Worm (Caenorhabditis elegans): Measurements from ENCODE around the gene dmd-4.

The dmd-4 gene

DNA sequence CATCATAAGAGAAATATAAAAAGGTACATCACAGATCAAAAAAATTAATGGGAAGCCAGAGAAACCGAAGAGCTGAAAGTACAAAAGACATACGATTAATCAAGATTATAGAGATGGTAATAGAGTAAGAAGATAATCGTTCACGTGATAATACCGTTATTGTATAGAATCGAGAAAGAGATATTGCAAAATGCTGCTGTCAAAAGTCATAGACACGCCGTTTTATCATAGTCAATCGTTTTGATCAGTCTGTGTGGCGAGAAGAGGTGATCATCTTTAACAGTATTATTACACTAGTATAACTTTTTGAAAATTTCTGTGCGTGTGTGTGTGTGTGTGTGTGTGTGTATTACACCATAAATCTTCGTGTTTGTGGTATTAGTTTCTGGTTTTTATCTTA, 32.7 kb upstream of the dmd-4 start (continued):
- TF ChIP-seq dsc-1 (tag; optimal IDR thresholded peaks at IDR 0.05), result no peak
- TF ChIP-seq nhr-85 (tag), result peak; percentile 90
- TF ChIP-seq unc-86 (tag; optimal IDR thresholded peaks at IDR 0.05), result no peak
- TF ChIP-seq ceh-88 (GFP tag; IDR thresholded peaks at IDR 0.05), result no peak
- no peak for TF ChIP-seq C04F5.9 (tag; optimal IDR thresholded peaks at IDR 0.05)
- TF ChIP-seq lin-13 (GFP tag; optimal IDR thresholded peaks at IDR 0.05), result no peak
- TF ChIP-seq unc-98 (GFP tag; IDR thresholded peaks at IDR 0.05), result no peak

DNA sequence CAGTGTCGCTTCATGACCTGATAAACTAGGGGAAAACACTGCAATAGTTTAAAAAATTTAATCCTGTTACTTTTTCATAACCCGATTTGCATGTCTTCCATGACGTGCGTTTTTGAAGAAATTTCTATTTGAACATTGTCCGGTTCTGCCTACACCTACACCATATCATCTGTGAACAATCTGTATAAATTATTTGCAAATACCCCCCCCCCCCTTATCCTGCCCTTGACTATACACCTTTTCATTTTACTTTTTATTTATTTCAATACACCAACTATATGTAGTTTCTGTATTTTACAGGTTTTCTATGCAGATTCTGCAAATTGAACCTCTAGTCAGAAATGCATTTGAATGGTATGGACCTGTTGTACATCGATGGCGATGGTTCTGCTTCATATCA, 26.5 kb upstream of the dmd-4 start, which contains the start of gene daf-6:
TSS of gene daf-6 (plus strand) at position 301 of the 400 bp plus-strand sequence.
- TF ChIP-seq lin-15B (tag; optimal IDR thresholded peaks at IDR 0.05) (no peak), fos-1 (tag; optimal IDR thresholded peaks at IDR 0.05) (no peak), efl-1 (optimal IDR thresholded peaks at IDR 0.05) (no peak), efl-1 (GFP tag; optimal IDR thresholded peaks at IDR 0.05 in 1 of 2) (peak in 1 of 2 experiments; percentile 84)

DNA sequence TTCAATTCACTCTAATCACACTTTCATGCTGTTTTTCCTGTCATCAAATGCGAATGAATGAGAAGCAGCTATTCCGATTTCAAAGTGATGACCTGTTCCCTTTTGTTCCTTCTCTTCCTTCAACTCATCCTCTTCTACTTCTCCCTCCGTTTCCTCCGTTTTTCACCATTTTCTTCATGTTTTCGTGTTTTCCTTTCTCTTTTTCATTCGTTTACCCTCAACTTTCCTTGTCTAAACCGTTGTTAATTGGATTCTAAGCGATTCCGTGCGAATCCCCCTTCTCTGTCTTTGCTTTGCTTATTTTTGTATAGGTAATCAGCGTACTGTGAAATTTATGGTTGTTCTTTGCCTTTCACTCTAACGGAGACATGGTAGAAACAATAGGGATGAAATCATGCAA, 24.2 kb upstream of the dmd-4 start:
- TF ChIP-seq unc-30 (tag; optimal IDR thresholded peaks at IDR 0.05) (no peak), mef-2 (tag; optimal IDR thresholded peaks at IDR 0.05) (no peak), sox-4 (tag; optimal IDR thresholded peaks at IDR 0.05) (no peak), C34B4.2 (tag; optimal IDR thresholded peaks at IDR 0.05) (no peak), elt-3 (tag; optimal IDR thresholded peaks at IDR 0.05) (peak in 1 of 6 experiments; percentile 32), blmp-1 (tag; optimal IDR thresholded peaks at IDR 0.05) (peak; percentile 88), efl-1 (optimal IDR thresholded peaks at IDR 0.05) (no peak), efl-1 (GFP tag; optimal IDR thresholded peaks at IDR 0.05 in 1 of 2) (no peak)

DNA sequence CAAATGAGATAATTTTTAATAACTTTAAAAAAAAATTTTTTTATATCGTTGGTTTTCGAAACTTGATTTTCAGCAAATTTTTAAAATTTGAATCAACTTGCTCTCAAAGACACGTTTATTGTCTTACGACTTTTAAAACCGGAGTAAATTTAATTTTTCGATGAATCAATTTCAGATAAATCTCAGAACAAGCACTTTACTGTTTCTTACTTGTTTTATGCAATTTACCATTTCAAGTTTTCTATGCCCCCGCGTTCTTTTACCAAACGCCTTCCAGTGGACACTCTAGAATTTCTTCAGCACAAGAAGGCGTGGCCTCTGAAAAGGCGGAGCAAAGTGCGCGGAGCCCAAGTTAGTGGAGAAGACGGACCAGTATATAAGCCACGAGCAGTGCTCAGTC, 19.5 kb upstream of the dmd-4 start, which contains the start of gene flp-8:
TSS of gene flp-8 (plus strand) at position 301 of the 400 bp plus-strand sequence.
- TF ChIP-seq ama-1 (optimal IDR thresholded peaks at IDR 0.05) (no peak), mab-9 (GFP tag; IDR thresholded peaks at IDR 0.05) (no peak), ces-1 (GFP tag; optimal IDR thresholded peaks at IDR 0.05) (no peak), dsc-1 (tag; optimal IDR thresholded peaks at IDR 0.05) (no peak), nhr-12 (tag; optimal IDR thresholded peaks at IDR 0.05) (no peak), nhr-19 (GFP tag; conservative IDR thresholded peaks at IDR 0.05) (no peak), isw-1 (GFP tag; IDR thresholded peaks at IDR 0.05) (no peak), egl-13 (tag; optimal IDR thresholded peaks at IDR 0.05) (no peak), ceh-63 (GFP tag; optimal IDR thresholded peaks at IDR 0.05) (no peak), lir-3 (tag; optimal IDR thresholded peaks at IDR 0.05; ENCODE audit: poor library complexity) (no peak), pqm-1 (tag; optimal IDR thresholded peaks at IDR 0.05) (no peak), zip-4 (GFP tag; optimal IDR thresholded peaks at IDR 0.05) (no peak), unc-62 (GFP tag; optimal IDR thresholded peaks at IDR 0.05) (no peak), lsy-2 (tag; optimal IDR thresholded peaks at IDR 0.05) (no peak), aha-1 (tag; optimal IDR thresholded peaks at IDR 0.05) (no peak), snu-23 (GFP tag; optimal IDR thresholded peaks at IDR 0.05) (no peak), dpl-1 (GFP tag; optimal IDR thresholded peaks at IDR 0.05) (no peak), lin-14 (GFP tag; optimal IDR thresholded peaks at IDR 0.05) (no peak), hpl-2 (GFP tag; optimal IDR thresholded peaks at IDR 0.05) (no peak)

DNA sequence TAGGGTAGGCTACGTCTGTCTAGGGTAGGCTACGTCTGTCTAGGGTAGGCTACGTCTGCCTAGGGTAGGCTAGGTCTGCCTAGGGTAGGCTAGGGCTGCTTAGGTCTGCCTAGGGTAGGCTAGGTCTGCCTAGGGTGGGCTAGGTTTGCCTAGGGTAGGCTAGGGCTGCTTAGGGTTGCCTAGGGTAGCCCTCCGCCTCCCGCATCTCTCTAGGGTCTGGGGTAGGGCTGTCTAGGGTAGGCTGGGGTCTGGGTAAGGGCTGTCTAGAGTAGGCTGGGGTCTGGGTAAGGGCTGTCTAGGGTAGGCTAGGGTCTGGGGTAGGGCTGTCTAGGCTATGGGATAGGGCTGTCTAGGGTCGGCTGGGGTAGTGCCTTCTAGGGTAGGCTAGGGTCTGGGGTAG, 16.0 kb upstream of the dmd-4 start:
- TF ChIP-seq nhr-47 (tag; optimal IDR thresholded peaks at IDR 0.05), result no peak
- TF ChIP-seq rnt-1 (tag; optimal IDR thresholded peaks at IDR 0.05), result no peak
- no peak for TF ChIP-seq jun-1 (tag; optimal IDR thresholded peaks at IDR 0.05)
- no peak for TF ChIP-seq pax-3 (tag; optimal IDR thresholded peaks at IDR 0.05)
- TF ChIP-seq nhr-11 (tag; optimal IDR thresholded peaks at IDR 0.05), result no peak
- TF ChIP-seq lin-15B (tag; optimal IDR thresholded peaks at IDR 0.05), result no peak
- no peak for TF ChIP-seq nhr-19 (GFP tag; conservative IDR thresholded peaks at IDR 0.05)
